Worm (Caenorhabditis elegans): ENCODE results near the gene ocr-3.

DNA sequence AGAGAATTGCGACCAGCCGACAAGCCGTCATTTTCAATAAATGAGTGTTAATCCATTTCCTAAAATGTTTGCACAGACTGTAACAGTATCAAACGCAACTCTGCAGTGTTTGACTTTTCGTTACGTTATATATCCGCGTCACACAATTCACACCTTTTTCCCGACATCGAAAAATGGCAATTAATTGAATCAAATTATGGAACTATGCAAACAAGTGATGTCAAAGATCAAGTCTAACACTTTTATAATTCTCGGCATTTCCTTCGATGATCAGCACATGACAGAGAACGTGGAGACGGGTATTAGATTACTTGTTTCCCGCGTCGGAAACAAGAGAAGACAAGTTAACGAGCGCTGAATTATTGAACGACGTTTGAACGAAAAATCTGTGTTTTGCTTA, 25.8 kb downstream of the ocr-3 start, which contains the start of gene phat-6:
- TF ChIP-seq skn-1 (tag; optimal IDR thresholded peaks at IDR 0.05) = no peak
- TF ChIP-seq aha-1 (tag; optimal IDR thresholded peaks at IDR 0.05) = no peak
- TF ChIP-seq nhr-12 (tag; optimal IDR thresholded peaks at IDR 0.05) = no peak

Data from whole organism, L1 larva.